Fruit fly (Drosophila melanogaster) whole organism, embryonic: Measurements from ENCODE around the gene Duox.

Source experiments
- C15 ChIP-seq: fragments of 200-800 bp; sonication (Bioruptor generic); IDR thresholded peaks from 3 replicates; pipeline ENCODE4 v1.3.6; 2022; ENCODE audit warnings: missing biosample characterization, missing genetic modification characterization
- CG10267 ChIP-seq: fragments of 200-800 bp; sonication (Bioruptor generic); optimal IDR thresholded peaks from 2 replicates; lab custom pipeline; 2018; ENCODE audit warnings: missing biosample characterization, mild to moderate bottlenecking, missing genetic modification characterization, moderate library complexity
- CG10543 ChIP-seq: fragments of 200-800 bp; sonication (Bioruptor generic); optimal IDR thresholded peaks from 3 replicates; lab custom pipeline; 2017; ENCODE audit warnings: missing biosample characterization, mild to moderate bottlenecking, missing genetic modification characterization, moderate library complexity
- CG10979 ChIP-seq: fragments of 200-800 bp; sonication (Bioruptor generic); optimal IDR thresholded peaks from 2 replicates; lab custom pipeline; 2018; ENCODE audit warnings: missing biosample characterization, mild to moderate bottlenecking, missing genetic modification characterization, moderate library complexity
- CG13624 ChIP-seq: fragments of 200-800 bp; sonication (Bioruptor generic); optimal IDR thresholded peaks from 2 replicates; lab custom pipeline; 2016; ENCODE audit warnings: missing biosample characterization, missing genetic modification characterization
- CG17361 ChIP-seq: fragments of 200-800 bp; sonication (Bioruptor generic); IDR thresholded peaks from 3 replicates; pipeline ENCODE4 v1.3.6; 2022; ENCODE audit warnings: missing biosample characterization, missing genetic modification characterization
- CG2116 ChIP-seq: fragments of 200-800 bp; sonication (Bioruptor generic); optimal IDR thresholded peaks from 3 replicates; lab custom pipeline; 2018; ENCODE audit warnings: missing biosample characterization, mild to moderate bottlenecking, missing genetic modification characterization
- CG2678 ChIP-seq: fragments of 200-800 bp; sonication (Bioruptor generic); optimal IDR thresholded peaks from 3 replicates; lab custom pipeline; 2019; ENCODE audit warnings: missing biosample characterization, mild to moderate bottlenecking, missing genetic modification characterization, moderate library complexity
- CG2875 ChIP-seq: fragments of 200-800 bp; sonication (Bioruptor generic); optimal IDR thresholded peaks from 2 replicates; lab custom pipeline; 2017; ENCODE audit warnings: missing biosample characterization, mild to moderate bottlenecking, missing genetic modification characterization, missing genetic modification reagents
- CG31388 ChIP-seq: fragments of 200-800 bp; sonication (Bioruptor generic); optimal IDR thresholded peaks from 2 replicates; lab custom pipeline; 2016; ENCODE audit warnings: missing biosample characterization, missing genetic modification characterization
- CG32532 ChIP-seq: fragments of 200-800 bp; sonication (Bioruptor generic); IDR thresholded peaks from 2 replicates; pipeline ENCODE4 v1.3.6; 2022; ENCODE audit warnings: missing biosample characterization, missing genetic modification characterization
- CG6854 ChIP-seq: fragments of 200-800 bp; sonication (Bioruptor generic); optimal IDR thresholded peaks from 3 replicates; lab custom pipeline; 2017; ENCODE audit warnings: missing biosample characterization, mild to moderate bottlenecking, missing genetic modification characterization
- CG7271 ChIP-seq: fragments of 200-800 bp; sonication (Bioruptor generic); optimal IDR thresholded peaks from 2 replicates; lab custom pipeline; 2018; ENCODE audit warnings: missing biosample characterization, mild to moderate bottlenecking, missing genetic modification characterization, moderate library complexity
- CG7372 ChIP-seq: fragments of 200-800 bp; sonication (Bioruptor generic); IDR thresholded peaks from 2 replicates; pipeline ENCODE4 v1.3.6; 2022; ENCODE audit warnings: missing biosample characterization, missing genetic modification characterization
- CG7786 ChIP-seq: fragments of 200-800 bp; sonication (Bioruptor generic); optimal IDR thresholded peaks from 2 replicates; lab custom pipeline; 2016; ENCODE audit warnings: missing biosample characterization, missing genetic modification characterization
- CG7987 ChIP-seq: fragments of 200-800 bp; sonication (Bioruptor generic); optimal IDR thresholded peaks from 2 replicates; lab custom pipeline; 2018; ENCODE audit warnings: missing biosample characterization, mild to moderate bottlenecking, missing genetic modification characterization, moderate library complexity
- CG8765 ChIP-seq: fragments of 200-800 bp; sonication (Bioruptor generic); IDR thresholded peaks from 2 replicates; pipeline ENCODE4 v1.3.6; 2022; ENCODE audit warnings: missing biosample characterization, missing genetic modification characterization
- CHES-1-like ChIP-seq: fragments of 200-800 bp; sonication (Bioruptor generic); optimal IDR thresholded peaks from 2 replicates; lab custom pipeline; 2016; ENCODE audit warnings: missing biosample characterization, missing genetic modification characterization
- CoRest ChIP-seq: fragments of 200-800 bp; sonication (Bioruptor generic); optimal IDR thresholded peaks from 3 replicates; lab custom pipeline; 2018; ENCODE audit warnings: missing biosample characterization, mild to moderate bottlenecking, missing genetic modification characterization, moderate library complexity
- Dek ChIP-seq: fragments of 200-800 bp; sonication (Bioruptor generic); optimal IDR thresholded peaks from 3 replicates; lab custom pipeline; 2019; ENCODE audit warnings: missing biosample characterization, mild to moderate bottlenecking, missing genetic modification characterization, moderate library complexity
- Gug ChIP-seq: fragments of 200-800 bp; sonication (Bioruptor generic); IDR thresholded peaks from 4 replicates; pipeline ENCODE4 v1.3.6; 2022; ENCODE audit warnings: missing biosample characterization, missing genetic modification characterization
- Hand ChIP-seq: fragments of 200-800 bp; sonication (Bioruptor generic); optimal IDR thresholded peaks from 2 replicates; lab custom pipeline; 2017; ENCODE audit warnings: mild to moderate bottlenecking, missing biosample characterization, missing genetic modification reagents, missing genetic modification characterization
- Hr3 ChIP-seq: fragments of 200-800 bp; sonication (Bioruptor generic); optimal IDR thresholded peaks from 3 replicates; lab custom pipeline; 2016; ENCODE audit warnings: missing biosample characterization, missing genetic modification characterization
- Hr78 ChIP-seq, 2 experiments: fragments of 200-800 bp in 1 of 2; fragments of >200 bp in 1 of 2; sonication (Bioruptor generic) in 1 of 2; optimal IDR thresholded peaks; 2 replicates each; lab custom pipeline; 2017 to 2019; ENCODE audit warnings: missing biosample characterization in 2 of 2, missing genetic modification characterization in 2 of 2, mild to moderate bottlenecking in 1 of 2, moderate library complexity in 1 of 2
- NK7.1 ChIP-seq: fragments of 200-800 bp; sonication (Bioruptor generic); optimal IDR thresholded peaks from 3 replicates; lab custom pipeline; 2016; ENCODE audit warnings: missing biosample characterization, missing genetic modification characterization
- Poxn ChIP-seq: fragments of 200-800 bp; sonication (Bioruptor generic); IDR thresholded peaks from 2 replicates; pipeline ENCODE4 v1.3.6; 2022; ENCODE audit warnings: missing biosample characterization, missing genetic modification characterization
- Sox100B ChIP-seq: fragments of 200-800 bp; sonication (Bioruptor generic); optimal IDR thresholded peaks from 3 replicates; lab custom pipeline; 2018; ENCODE audit warnings: missing biosample characterization, mild to moderate bottlenecking, missing genetic modification characterization
- Sry-δ ChIP-seq: fragments of 200-800 bp; sonication (Bioruptor generic); optimal IDR thresholded peaks from 2 replicates; lab custom pipeline; 2016; ENCODE audit warnings: missing biosample characterization, missing genetic modification characterization
- Ssrp ChIP-seq: fragments of 200-800 bp; sonication (Bioruptor generic); optimal IDR thresholded peaks from 2 replicates; lab custom pipeline; 2018; ENCODE audit warnings: missing biosample characterization, mild to moderate bottlenecking, missing genetic modification characterization, moderate library complexity
- Trl ChIP-seq, 3 experiments: fragments of >200 bp in 2 of 3; fragments of 200-800 bp in 1 of 3; sonication (Bioruptor generic) in 1 of 3; optimal IDR thresholded peaks; 2 replicates in 1 of 3; 3 replicates in 2 of 3; lab custom pipeline; 2016 to 2017; ENCODE audit warnings: missing biosample characterization in 1 of 3, missing genetic modification characterization in 1 of 3
- ac ChIP-seq: fragments of 200-800 bp; sonication (Bioruptor generic); optimal IDR thresholded peaks from 3 replicates; lab custom pipeline; 2017; ENCODE audit warnings: missing biosample characterization, mild to moderate bottlenecking, missing genetic modification characterization
- bab2 ChIP-seq: fragments of 200-800 bp; sonication (Bioruptor generic); optimal IDR thresholded peaks from 2 replicates; lab custom pipeline; 2016; ENCODE audit warnings: missing biosample characterization, missing genetic modification characterization
- btn ChIP-seq: fragments of 200-800 bp; sonication (Bioruptor generic); optimal IDR thresholded peaks from 2 replicates; lab custom pipeline; 2016; ENCODE audit warnings: missing biosample characterization, missing genetic modification characterization
- da ChIP-seq: fragments of 200-800 bp; sonication (Bioruptor generic); optimal IDR thresholded peaks from 2 replicates; lab custom pipeline; 2016; ENCODE audit warnings: missing biosample characterization, missing genetic modification characterization
- danr ChIP-seq: fragments of 200-800 bp; sonication (Bioruptor generic); IDR thresholded peaks from 2 replicates; pipeline ENCODE4 v1.3.6; 2022; ENCODE audit warnings: missing biosample characterization, missing genetic modification characterization
- dpn ChIP-seq, 2 experiments: fragments of 200-800 bp; sonication (Bioruptor generic); optimal IDR thresholded peaks; 3 replicates each; lab custom pipeline; 2016; ENCODE audit warnings: missing biosample characterization in 2 of 2, missing genetic modification characterization in 2 of 2
- gcm2 ChIP-seq: fragments of 200-800 bp; sonication (Bioruptor generic); optimal IDR thresholded peaks from 2 replicates; lab custom pipeline; 2016; ENCODE audit warnings: missing biosample characterization, missing genetic modification characterization
- gsb ChIP-seq: fragments of 200-800 bp; sonication (Bioruptor generic); IDR thresholded peaks from 2 replicates; pipeline ENCODE4 v1.3.6; 2022; ENCODE audit warnings: missing biosample characterization, missing genetic modification characterization
- ham ChIP-seq: fragments of 200-800 bp; sonication (Bioruptor generic); IDR thresholded peaks from 2 replicates; pipeline ENCODE4 v1.3.6; 2022; ENCODE audit warnings: missing biosample characterization, missing genetic modification characterization
- inv ChIP-seq: fragments of 200-800 bp; sonication (Bioruptor generic); IDR thresholded peaks from 2 replicates; pipeline ENCODE4 v1.3.6; 2022; ENCODE audit warnings: missing biosample characterization, missing genetic modification characterization; ENCODE audit not compliant: partially characterized antibody
- oc ChIP-seq: fragments of 200-800 bp; sonication (Bioruptor generic); optimal IDR thresholded peaks from 2 replicates; lab custom pipeline; 2018; ENCODE audit warnings: missing biosample characterization, mild to moderate bottlenecking, missing genetic modification characterization, moderate library complexity
- pan ChIP-seq, 4 experiments: fragments of >200 bp in 3 of 4; fragments of 200-800 bp in 1 of 4; sonication (Bioruptor generic) in 1 of 4; optimal IDR thresholded peaks in 3 of 4; IDR thresholded peaks in 1 of 4; 2 replicates each; pipeline versions ENCODE4 v1.3.6 to Lab custom; 2017 to 2022; ENCODE audit warnings: missing biosample characterization in 2 of 4, missing genetic modification characterization in 2 of 4, mixed read lengths in 1 of 4
- pho ChIP-seq: fragments of 200-800 bp; sonication (Bioruptor generic); optimal IDR thresholded peaks from 2 replicates; lab custom pipeline; 2016; ENCODE audit warnings: missing biosample characterization, missing genetic modification characterization
- ranshi ChIP-seq: fragments of 200-800 bp; sonication (Bioruptor generic); IDR thresholded peaks from 2 replicates; pipeline ENCODE4 v1.3.6; 2022; ENCODE audit warnings: missing biosample characterization, missing genetic modification characterization
- sim ChIP-seq: fragments of 200-800 bp; sonication (Bioruptor generic); IDR thresholded peaks from 2 replicates; pipeline ENCODE4 v1.3.6; 2022; ENCODE audit warnings: missing biosample characterization, missing genetic modification characterization
- sna ChIP-seq: fragments of 200-800 bp; sonication (Bioruptor generic); IDR thresholded peaks from 2 replicates; pipeline ENCODE4 v1.3.6; 2022; ENCODE audit warnings: missing biosample characterization, missing genetic modification characterization; ENCODE audit not compliant: partially characterized antibody
- unpg ChIP-seq: fragments of 200-800 bp; sonication (Bioruptor generic); optimal IDR thresholded peaks from 3 replicates; lab custom pipeline; 2018; ENCODE audit warnings: missing biosample characterization, mild to moderate bottlenecking, missing genetic modification characterization, moderate library complexity
- usp ChIP-seq: fragments of >200 bp; optimal IDR thresholded peaks from 2 replicates; lab custom pipeline; 2017; ENCODE audit warnings: missing biosample characterization, missing genetic modification characterization
- yki ChIP-seq: fragments of >200 bp; optimal IDR thresholded peaks from 3 replicates; lab custom pipeline; 2018
- zfh1 ChIP-seq: fragments of 200-800 bp; sonication (Bioruptor generic); IDR thresholded peaks from 3 replicates; pipeline ENCODE4 v1.3.6; 2022; ENCODE audit warnings: missing biosample characterization, missing genetic modification characterization

Duox gene

DNA sequence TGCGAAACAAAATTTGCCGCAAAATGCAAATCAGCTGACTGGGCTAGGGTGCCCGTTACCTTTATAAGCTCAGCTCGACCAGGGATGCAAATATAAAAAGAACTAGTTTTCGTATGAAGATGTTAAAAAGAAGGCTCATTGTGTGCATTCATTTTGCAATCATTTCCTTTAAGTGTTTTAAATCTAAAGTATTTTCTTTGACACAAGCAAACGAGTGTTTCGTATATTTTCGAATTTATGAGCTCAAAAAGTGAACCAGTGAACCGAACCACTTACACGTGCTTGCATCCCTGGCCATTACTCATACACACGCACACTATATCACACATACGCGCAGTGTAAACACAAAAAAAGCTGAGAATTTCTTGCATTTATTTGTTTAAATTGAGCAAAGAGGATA lies 48.1 kb upstream of the Duox start, which contains the start of the genes Prx6a and Sbat (continued):
- TF ChIP-seq pho (GFP tag; lab: Kevin White, UChicago) (peak; percentile 70), ac (no peak), C15 (GFP tag; lab: Robert Waterston, UW) (no peak), Trl (optimal IDR thresholded peaks at IDR 0.05; lab: Kevin White, UChicago) (no peak), Trl (GFP tag; optimal IDR thresholded peaks at IDR 0.05; lab: Kevin White, UChicago) (peak; percentile 83), gsb (0 out of 2 replicates have a peak, but pooled peaks have one; percentile 30), danr (GFP tag; lab: Robert Waterston, UW) (0 out of 2 replicates have a peak, but pooled peaks have one; percentile 17), CG32532 (GFP tag; lab: Robert Waterston, UW) (peak; percentile 72), CG17361 (peak; percentile 64), CG8765 (GFP tag; lab: Robert Waterston, UW) (peak; percentile 60; the same call in 1 of the 2 replicates), NK7.1 (GFP tag; lab: Kevin White, UChicago) (no peak), Poxn (GFP tag; lab: Robert Waterston, UW) (no peak), CG31388 (GFP tag; lab: Kevin White, UChicago) (no peak), Hr78 (GFP tag; optimal IDR thresholded peaks at IDR 0.05; lab: Kevin White, UChicago) (no peak), CG7987 (GFP tag; lab: Kevin White, UChicago) (peak; percentile 39), CoRest (peak; percentile 86), gcm2 (peak; percentile 58), Hand (GFP tag; lab: Kevin White, UChicago) (no peak), Dek (tag; lab: Kevin White, UChicago) (peak; percentile 65), CHES-1-like (GFP tag; lab: Kevin White, UChicago) (peak; percentile 83), zfh1 (GFP tag; lab: Robert Waterston, UW) (0 out of 3 replicates have a peak, but pooled peaks have one; percentile 48), CG2875 (GFP tag; lab: Kevin White, UChicago) (no peak), CG10543 (peak; percentile 80), inv (GFP tag; lab: Robert Waterston, UW) (peak; percentile 27; the same call in 1 of the 2 replicates), CG6854 (GFP tag; lab: Kevin White, UChicago) (peak; percentile 21), ranshi (GFP tag; lab: Robert Waterston, UW) (peak; percentile 87), ham (no peak), oc (tag; lab: Kevin White, UChicago) (peak; percentile 34), CG7271 (tag; lab: Kevin White, UChicago) (no peak), sim (GFP tag; lab: Robert Waterston, UW) (no peak), CG2678 (tag; lab: Kevin White, UChicago) (peak; percentile 81), CG2116 (GFP tag; lab: Kevin White, UChicago) (peak; percentile 69), unpg (GFP tag; lab: Kevin White, UChicago) (peak; percentile 74), CG10267 (tag; lab: Kevin White, UChicago) (peak; percentile 58), btn (GFP tag; lab: Kevin White, UChicago) (no peak), CG10979 (tag; lab: Kevin White, UChicago) (peak; percentile 65), yki (lab: Kevin White, UChicago) (peak; percentile 7), CG7786 (GFP tag; lab: Kevin White, UChicago) (peak; percentile 77), pan (optimal IDR thresholded peaks at IDR 0.05; lab: Kevin White, UChicago) (no peak), pan (GFP tag; optimal IDR thresholded peaks at IDR 0.05 in 1 of 2, IDR thresholded peaks at IDR 0.05 in 1 of 2) (peak in 1 of 2 experiments; percentile 59), Gug (peak; percentile 56; the same call in 2 of the 4 replicates), Sry-δ (GFP tag; lab: Kevin White, UChicago) (peak; percentile 52), Sox100B (peak; percentile 50), Hr3 (peak; percentile 56), Ssrp (tag; lab: Kevin White, UChicago) (peak; percentile 60), CG13624 (GFP tag; lab: Kevin White, UChicago) (peak; percentile 75), usp (GFP tag; lab: Kevin White, UChicago) (no peak), bab2 (GFP tag; lab: Kevin White, UChicago) (peak; percentile 74), da (peak; percentile 53), CG7372 (GFP tag; lab: Robert Waterston, UW) (peak; percentile 84), sna (GFP tag; lab: Robert Waterston, UW) (no peak), dpn (GFP tag; optimal IDR thresholded peaks at IDR 0.05; lab: Kevin White, UChicago) (peak; percentile 74)
